Worm (Caenorhabditis elegans): Measurements from ENCODE around the gene Y55D5A.3.

The Y55D5A.3 gene

ce11 chrIII:2947251-2947650, 28.3 kb downstream of the Y55D5A.3 start:
- TF ChIP-seq cog-1 (tag; optimal IDR thresholded peaks at IDR 0.05) (no peak), ztf-29 (GFP tag; IDR thresholded peaks at IDR 0.05) (no peak), klf-2 (GFP tag; conservative IDR thresholded peaks at IDR 0.05) (no peak), flt-1 (GFP tag; IDR thresholded peaks at IDR 0.05) (no peak), ztf-23 (GFP tag; IDR thresholded peaks at IDR 0.05) (no peak), tab-1 (GFP tag; IDR thresholded peaks at IDR 0.05) (no peak), ref-1 (GFP tag; conservative IDR thresholded peaks at IDR 0.05) (no peak), med-1 (GFP tag; optimal IDR thresholded peaks at IDR 0.05; ENCODE audit: insufficient read depth) (no peak), T22C8.4 (GFP tag; IDR thresholded peaks at IDR 0.05) (no peak)

DNA sequence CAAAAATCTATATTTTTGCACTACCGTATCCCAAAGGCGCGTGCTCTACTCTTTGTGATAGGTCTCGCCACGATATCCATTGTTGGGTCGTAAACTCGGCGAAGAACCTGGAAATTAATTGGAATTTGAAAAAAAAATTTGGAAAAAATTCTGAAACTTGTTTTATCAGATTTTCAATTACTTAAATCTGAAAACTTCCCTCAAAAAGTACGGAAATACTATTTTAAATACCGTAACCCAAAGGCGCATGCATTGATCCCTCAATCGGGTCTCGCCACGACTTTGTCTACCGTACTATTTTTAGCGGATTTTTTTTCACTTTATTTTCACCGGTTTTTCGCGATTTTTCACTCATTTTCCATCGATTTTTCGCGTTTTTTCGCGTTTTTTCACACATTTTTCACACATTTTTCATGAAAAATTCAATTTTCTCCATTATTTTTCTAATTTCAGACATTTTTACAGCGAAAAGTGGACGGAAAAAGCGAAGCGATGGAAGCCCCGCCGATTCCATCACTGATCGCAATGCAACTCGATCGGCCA, 28.9 kb downstream of the Y55D5A.3 start, which contains the start of gene H05C05.1:
TSS of gene H05C05.1 (plus strand) at position 493 of the 543 bp plus-strand sequence.
- TF ChIP-seq ztf-29 (GFP tag; IDR thresholded peaks at IDR 0.05), result no peak
- no peak for TF ChIP-seq cog-1 (tag; optimal IDR thresholded peaks at IDR 0.05)
- TF ChIP-seq ztf-23 (GFP tag; IDR thresholded peaks at IDR 0.05), result no peak
- no peak for TF ChIP-seq ref-1 (GFP tag; conservative IDR thresholded peaks at IDR 0.05)
- TF ChIP-seq klf-2 (GFP tag; conservative IDR thresholded peaks at IDR 0.05), result no peak
- no peak for TF ChIP-seq tab-1 (GFP tag; IDR thresholded peaks at IDR 0.05)
- TF ChIP-seq T22C8.4 (GFP tag; IDR thresholded peaks at IDR 0.05), result no peak
- no peak for TF ChIP-seq flt-1 (GFP tag; IDR thresholded peaks at IDR 0.05)
- no peak for TF ChIP-seq med-1 (GFP tag; optimal IDR thresholded peaks at IDR 0.05; ENCODE audit: insufficient read depth)

DNA sequence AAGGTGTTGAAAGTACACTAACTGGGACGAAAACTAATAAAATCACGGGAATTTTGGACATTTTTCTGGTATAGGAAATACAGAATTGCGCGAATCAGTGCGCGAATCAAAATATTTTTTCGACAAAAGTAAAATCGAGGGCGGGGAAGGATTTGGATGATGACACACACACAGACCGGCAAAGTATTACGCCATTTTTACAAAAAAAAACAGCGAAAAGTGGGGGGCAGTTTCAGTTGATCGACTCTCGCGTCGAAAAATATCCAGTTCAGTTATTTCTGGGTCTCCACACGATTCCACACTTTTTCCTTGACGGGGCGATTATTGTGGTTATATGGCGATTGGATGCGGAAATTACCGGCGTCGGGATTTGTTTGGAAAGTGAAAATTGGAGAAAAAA, 29.5 kb downstream of the Y55D5A.3 start, which contains the start of gene H05C05.4:
TSS of gene H05C05.4 (minus strand) at position 101 of the 400 bp plus-strand sequence.
- TF ChIP-seq cog-1 (tag; optimal IDR thresholded peaks at IDR 0.05), result no peak
- no peak for TF ChIP-seq tab-1 (GFP tag; IDR thresholded peaks at IDR 0.05)
- no peak for TF ChIP-seq ztf-23 (GFP tag; IDR thresholded peaks at IDR 0.05)
- no peak for TF ChIP-seq med-1 (GFP tag; optimal IDR thresholded peaks at IDR 0.05; ENCODE audit: insufficient read depth)
- TF ChIP-seq klf-2 (GFP tag; conservative IDR thresholded peaks at IDR 0.05), result no peak
- no peak for TF ChIP-seq flt-1 (GFP tag; IDR thresholded peaks at IDR 0.05)
- TF ChIP-seq T22C8.4 (GFP tag; IDR thresholded peaks at IDR 0.05), result no peak
- TF ChIP-seq ref-1 (GFP tag; conservative IDR thresholded peaks at IDR 0.05), result no peak
- TF ChIP-seq ztf-29 (GFP tag; IDR thresholded peaks at IDR 0.05), result no peak

- TF ChIP-seq T22C8.4 (GFP tag; IDR thresholded peaks at IDR 0.05), result no peak
- TF ChIP-seq med-1 (GFP tag; optimal IDR thresholded peaks at IDR 0.05; ENCODE audit: insufficient read depth), result no peak
- TF ChIP-seq ref-1 (GFP tag; conservative IDR thresholded peaks at IDR 0.05), result no peak
- TF ChIP-seq cog-1 (tag; optimal IDR thresholded peaks at IDR 0.05), result no peak
- no peak for TF ChIP-seq klf-2 (GFP tag; conservative IDR thresholded peaks at IDR 0.05)
- no peak for TF ChIP-seq ztf-23 (GFP tag; IDR thresholded peaks at IDR 0.05)
- no peak for TF ChIP-seq ztf-29 (GFP tag; IDR thresholded peaks at IDR 0.05)
- no peak for TF ChIP-seq tab-1 (GFP tag; IDR thresholded peaks at IDR 0.05)
- no peak for TF ChIP-seq flt-1 (GFP tag; IDR thresholded peaks at IDR 0.05)
Observed at ce11 chrIII:2943995-2944394, 31.6 kb downstream of the Y55D5A.3 start, which contains the start of gene R10F2.6. R10F2.6 (minus strand) TSS chrIII:2944095.

- TF ChIP-seq med-1 (GFP tag; optimal IDR thresholded peaks at IDR 0.05; ENCODE audit: insufficient read depth), result no peak
- no peak for TF ChIP-seq klf-2 (GFP tag; conservative IDR thresholded peaks at IDR 0.05)
- no peak for TF ChIP-seq flt-1 (GFP tag; IDR thresholded peaks at IDR 0.05)
- TF ChIP-seq cog-1 (tag; optimal IDR thresholded peaks at IDR 0.05), result no peak
- TF ChIP-seq ztf-29 (GFP tag; IDR thresholded peaks at IDR 0.05), result no peak
- TF ChIP-seq T22C8.4 (GFP tag; IDR thresholded peaks at IDR 0.05), result no peak
- TF ChIP-seq ref-1 (GFP tag; conservative IDR thresholded peaks at IDR 0.05), result no peak
- no peak for TF ChIP-seq ztf-23 (GFP tag; IDR thresholded peaks at IDR 0.05)
- TF ChIP-seq tab-1 (GFP tag; IDR thresholded peaks at IDR 0.05), result no peak
Observed at ce11 chrIII:2941578-2941977, 34.0 kb downstream of the Y55D5A.3 start.

- TF ChIP-seq flt-1 (GFP tag; IDR thresholded peaks at IDR 0.05) (0 out of 2 replicates have a peak, but pooled peaks have one; percentile 10), ztf-23 (GFP tag; IDR thresholded peaks at IDR 0.05) (no peak), klf-2 (GFP tag; conservative IDR thresholded peaks at IDR 0.05) (no peak)
Observed at ce11 chrIII:2937780-2938179, 37.8 kb downstream of the Y55D5A.3 start.

DNA sequence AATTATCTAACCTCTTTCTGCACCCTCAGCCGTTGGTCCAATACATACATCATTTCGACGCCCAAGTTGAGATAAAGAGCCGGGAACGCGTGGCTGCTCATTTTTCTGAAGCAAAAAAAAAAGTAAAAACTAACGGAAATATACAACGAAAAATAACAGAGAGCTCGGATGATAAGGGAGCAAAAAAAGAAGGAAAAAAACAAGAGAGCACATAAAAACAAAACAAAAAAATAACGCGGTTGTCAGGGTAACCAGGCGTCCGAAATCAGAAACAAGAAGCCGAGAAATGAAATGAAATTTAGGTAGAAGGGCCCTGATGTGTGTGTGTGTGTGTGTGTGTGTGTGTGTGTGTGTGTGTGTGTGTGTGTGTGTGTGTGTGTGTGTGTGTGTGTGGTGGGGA, 50.9 kb downstream of the Y55D5A.3 start, which contains the start of gene R10F2.5:
TSS of gene R10F2.5 (minus strand) at position 101 of the 400 bp plus-strand sequence.
- no peak for TF ChIP-seq ref-1 (GFP tag; conservative IDR thresholded peaks at IDR 0.05)
- no peak for TF ChIP-seq ztf-23 (GFP tag; IDR thresholded peaks at IDR 0.05)
- no peak for TF ChIP-seq cog-1 (tag; optimal IDR thresholded peaks at IDR 0.05)
- TF ChIP-seq klf-2 (GFP tag; conservative IDR thresholded peaks at IDR 0.05), result no peak

ce11 chrIII:2923012-2923411, 52.6 kb downstream of the Y55D5A.3 start, which contains the start of gene R10F2.4:
R10F2.4 (minus strand) TSS chrIII:2923112.
- TF ChIP-seq ref-1 (GFP tag; conservative IDR thresholded peaks at IDR 0.05) (no peak), med-1 (GFP tag; optimal IDR thresholded peaks at IDR 0.05; ENCODE audit: insufficient read depth) (no peak), tab-1 (GFP tag; IDR thresholded peaks at IDR 0.05) (no peak), ztf-23 (GFP tag; IDR thresholded peaks at IDR 0.05) (no peak)

DNA sequence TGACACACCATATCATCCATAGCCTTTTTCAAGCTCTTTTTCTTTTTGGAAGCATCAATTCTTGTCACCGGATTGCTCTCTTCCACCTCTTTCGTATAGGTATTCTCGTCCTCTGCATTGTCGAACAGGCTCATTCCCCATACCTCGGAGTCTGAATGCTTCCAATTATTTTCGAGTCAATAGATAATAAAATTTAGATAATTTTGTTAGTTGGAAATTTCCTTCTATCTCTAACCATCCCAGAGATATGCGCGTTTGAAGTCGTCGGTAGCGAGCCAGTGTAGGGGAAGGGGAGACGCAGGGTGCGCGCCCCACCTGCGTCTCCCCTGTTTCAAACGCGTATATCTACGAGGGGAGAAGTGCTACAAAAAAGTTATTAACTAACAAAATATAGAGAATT, 54.7 kb downstream of the Y55D5A.3 start:
- TF ChIP-seq klf-2 (GFP tag; conservative IDR thresholded peaks at IDR 0.05) (no peak), ref-1 (GFP tag; conservative IDR thresholded peaks at IDR 0.05) (no peak), cog-1 (tag; optimal IDR thresholded peaks at IDR 0.05) (no peak)

DNA sequence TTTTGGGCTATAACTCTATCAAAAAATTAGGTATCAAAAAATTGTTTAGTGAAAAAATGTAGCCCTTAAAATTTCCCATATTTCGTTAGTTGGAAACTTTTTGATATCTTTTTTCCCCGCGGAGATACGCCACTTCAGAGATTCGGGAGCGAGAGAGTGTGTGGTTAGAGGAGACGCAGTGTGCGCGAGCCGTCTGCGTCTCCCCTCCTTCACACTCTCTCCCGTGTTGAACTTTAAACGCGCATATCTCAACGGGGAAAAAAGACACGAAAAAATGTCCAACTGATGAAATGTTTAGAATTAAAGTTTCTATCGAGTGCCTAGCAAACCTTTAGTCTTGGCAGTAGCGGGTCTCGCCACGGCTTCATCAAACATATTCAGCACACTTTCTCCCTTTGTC, 55.3 kb downstream of the Y55D5A.3 start:
- no peak for TF ChIP-seq flt-1 (GFP tag; IDR thresholded peaks at IDR 0.05)
- TF ChIP-seq klf-2 (GFP tag; conservative IDR thresholded peaks at IDR 0.05), result no peak
- TF ChIP-seq ztf-23 (GFP tag; IDR thresholded peaks at IDR 0.05), result no peak
- TF ChIP-seq med-1 (GFP tag; optimal IDR thresholded peaks at IDR 0.05; ENCODE audit: insufficient read depth), result no peak
- no peak for TF ChIP-seq ztf-29 (GFP tag; IDR thresholded peaks at IDR 0.05)
- TF ChIP-seq T22C8.4 (GFP tag; IDR thresholded peaks at IDR 0.05), result no peak
- no peak for TF ChIP-seq cog-1 (tag; optimal IDR thresholded peaks at IDR 0.05)
- no peak for TF ChIP-seq tab-1 (GFP tag; IDR thresholded peaks at IDR 0.05)
- TF ChIP-seq ref-1 (GFP tag; conservative IDR thresholded peaks at IDR 0.05), result no peak

All from whole organism, midembryonic.